Fruit fly (Drosophila melanogaster): ENCODE results near the gene CG10660.

- TF ChIP-seq CG8478 (optimal IDR thresholded peaks at IDR 0.05) (no peak), CTCF (optimal IDR thresholded peaks at IDR 0.05) (no peak)
Observed at dm6 chr3L:12517443-12518209, 27.1 kb upstream of the CG10660 start.

All from S2 (cell line).